Worm (Caenorhabditis elegans): ENCODE results near the gene F58E6.4.

The F58E6.4 gene

DNA sequence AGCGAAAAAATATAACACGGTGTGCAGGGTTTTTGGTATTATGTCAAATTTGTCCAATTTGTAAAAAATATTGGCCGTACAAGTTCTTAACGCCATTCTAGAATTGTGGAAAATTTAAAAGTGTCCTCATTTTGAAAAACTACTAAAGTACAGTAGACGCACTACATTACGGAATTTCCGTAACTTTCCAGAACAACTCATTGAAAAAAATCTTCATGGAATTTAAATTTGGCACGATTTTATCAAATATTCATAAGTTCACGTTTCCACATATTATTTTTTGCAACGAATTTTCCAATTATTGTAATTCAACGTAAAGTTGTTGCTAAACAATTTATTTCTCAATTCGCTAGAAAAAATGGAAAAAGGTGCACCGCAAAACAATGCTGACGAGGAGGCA, 35.3 kb downstream of the F58E6.4 start, which contains the start of gene F40F9.3:
F40F9.3 (plus strand) TSS at position 301 of the 400 bp plus-strand sequence.
- TF ChIP-seq dao-5 (tag; optimal IDR thresholded peaks at IDR 0.05) (no peak), him-1 (tag; optimal IDR thresholded peaks at IDR 0.05) (no peak), W03F9.2 (tag; optimal IDR thresholded peaks at IDR 0.05) (no peak)

DNA sequence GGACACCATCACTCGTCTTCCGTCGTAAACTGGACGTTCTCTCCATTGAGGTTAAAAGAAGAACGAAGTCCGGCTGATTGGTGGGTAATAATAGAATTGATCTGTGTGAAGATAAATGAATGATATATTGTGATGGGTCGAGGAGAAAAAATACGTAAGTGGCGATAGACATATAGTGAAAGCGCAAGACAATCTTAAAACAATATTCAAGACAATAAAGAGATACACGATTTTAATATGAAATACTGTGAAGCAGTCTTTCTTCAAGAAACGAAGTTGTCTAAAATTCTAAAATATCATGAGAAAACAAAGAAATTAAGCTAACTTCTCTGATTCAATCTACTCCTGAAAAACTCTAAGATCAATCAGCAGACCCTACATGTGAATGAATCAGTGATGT, 36.7 kb downstream of the F58E6.4 start, which contains the start of gene F40F9.10:
F40F9.10 (minus strand) TSS at position 101 of the 400 bp plus-strand sequence.
- TF ChIP-seq him-1 (tag; optimal IDR thresholded peaks at IDR 0.05) (no peak), W03F9.2 (tag; optimal IDR thresholded peaks at IDR 0.05) (no peak), dao-5 (tag; optimal IDR thresholded peaks at IDR 0.05) (no peak)

DNA sequence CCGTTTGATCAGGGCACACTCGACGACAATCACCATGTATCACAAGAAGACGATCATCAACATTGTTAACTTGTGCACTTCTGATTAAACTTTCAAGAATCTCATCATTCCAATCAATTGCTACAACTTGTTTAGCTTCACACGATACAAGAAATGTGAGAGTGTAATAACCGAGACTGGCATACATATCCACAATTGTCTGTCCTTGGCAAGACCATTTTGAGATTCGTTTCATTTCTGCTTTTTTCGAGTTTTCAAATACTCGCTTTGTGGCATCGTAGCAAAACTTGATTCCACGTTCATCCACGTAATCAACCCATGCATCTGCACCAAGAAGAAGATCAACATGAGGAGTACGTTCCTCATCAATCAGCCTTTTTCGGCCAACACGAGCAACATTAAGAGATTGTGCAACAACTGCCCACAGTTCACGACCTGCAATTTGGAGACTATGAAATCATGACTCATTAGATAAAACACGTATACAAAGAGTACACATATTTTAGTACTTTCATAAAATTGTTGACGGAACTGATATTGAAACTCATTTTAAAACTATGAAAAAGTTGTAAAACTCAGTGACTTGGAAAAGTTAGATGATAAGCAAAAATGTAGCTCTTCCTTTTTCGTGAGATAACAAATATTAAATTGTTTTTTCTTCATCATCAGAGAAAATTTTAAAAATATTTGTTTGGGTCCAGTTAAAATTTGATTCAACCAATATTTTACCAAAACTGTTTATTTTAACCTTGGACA, 37.6 kb downstream of the F58E6.4 start:
- TF ChIP-seq dao-5 (tag; optimal IDR thresholded peaks at IDR 0.05) (no peak), W03F9.2 (tag; optimal IDR thresholded peaks at IDR 0.05) (no peak), him-1 (tag; optimal IDR thresholded peaks at IDR 0.05) (no peak)

DNA sequence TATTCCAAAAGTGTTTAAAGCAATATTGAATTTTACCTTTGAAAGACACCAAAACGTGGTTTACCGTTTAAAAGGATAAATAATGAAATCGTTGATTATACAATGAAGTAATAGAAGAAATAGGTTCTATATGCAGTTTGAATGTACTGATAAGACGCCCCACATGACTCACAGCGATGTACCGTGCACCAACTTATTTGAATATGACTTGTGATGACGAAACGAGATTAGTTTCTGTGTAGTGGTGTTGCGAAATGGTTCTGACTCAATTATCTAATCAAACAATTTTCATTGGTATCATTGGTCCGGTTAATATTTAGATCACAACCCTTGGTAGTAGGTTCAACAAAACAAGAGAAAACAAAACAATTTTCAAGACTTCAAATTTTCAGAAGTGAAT, 39.0 kb downstream of the F58E6.4 start:
- no peak for TF ChIP-seq dao-5 (tag; optimal IDR thresholded peaks at IDR 0.05)
- no peak for TF ChIP-seq W03F9.2 (tag; optimal IDR thresholded peaks at IDR 0.05)
- no peak for TF ChIP-seq him-1 (tag; optimal IDR thresholded peaks at IDR 0.05)

DNA sequence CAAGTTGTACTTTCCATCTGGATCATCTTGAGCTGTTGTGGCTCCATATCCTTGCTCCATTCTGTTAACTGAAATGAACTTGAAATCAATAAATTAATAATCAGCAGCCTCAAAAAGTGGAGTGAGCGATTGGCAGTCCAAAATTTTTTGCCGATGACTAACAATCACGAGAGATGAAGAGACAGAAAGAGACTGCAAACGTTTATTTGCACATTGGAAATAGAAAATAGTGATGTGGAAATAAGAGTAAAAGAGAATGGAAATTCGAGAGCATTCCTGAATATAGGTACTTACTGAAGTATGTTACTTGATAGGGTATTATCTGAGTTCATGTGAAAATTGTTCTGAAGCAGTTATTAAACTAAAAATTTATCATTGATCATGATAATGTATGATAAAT, 40.5 kb downstream of the F58E6.4 start, which contains the start of gene tag-120:
tag-120 (minus strand) TSS at position 68 of the 400 bp plus-strand sequence.
- TF ChIP-seq W03F9.2 (tag; optimal IDR thresholded peaks at IDR 0.05): no peak
- TF ChIP-seq dao-5 (tag; optimal IDR thresholded peaks at IDR 0.05): no peak
- TF ChIP-seq him-1 (tag; optimal IDR thresholded peaks at IDR 0.05): no peak

DNA sequence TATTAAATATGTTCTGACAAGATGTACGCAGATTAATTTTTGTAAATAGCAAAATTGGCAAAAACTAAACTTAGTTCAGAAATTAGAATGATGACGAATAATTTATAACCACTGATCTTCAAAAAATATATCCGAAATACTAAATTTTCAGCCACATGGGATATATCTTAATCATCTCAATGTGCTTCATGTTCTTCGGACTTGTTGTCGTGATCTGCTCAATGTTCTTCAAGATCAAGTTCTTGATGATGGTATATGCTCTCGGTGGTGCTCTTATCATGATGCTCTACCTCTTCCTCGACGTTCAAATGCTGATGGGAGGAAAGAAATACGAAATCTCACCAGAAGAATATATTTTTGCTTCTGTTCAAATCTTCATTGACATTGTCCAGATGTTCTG, 43.6 kb downstream of the F58E6.4 start:
- no peak for TF ChIP-seq him-1 (tag; optimal IDR thresholded peaks at IDR 0.05)
- TF ChIP-seq W03F9.2 (tag; optimal IDR thresholded peaks at IDR 0.05): no peak
- TF ChIP-seq dao-5 (tag; optimal IDR thresholded peaks at IDR 0.05): no peak

DNA sequence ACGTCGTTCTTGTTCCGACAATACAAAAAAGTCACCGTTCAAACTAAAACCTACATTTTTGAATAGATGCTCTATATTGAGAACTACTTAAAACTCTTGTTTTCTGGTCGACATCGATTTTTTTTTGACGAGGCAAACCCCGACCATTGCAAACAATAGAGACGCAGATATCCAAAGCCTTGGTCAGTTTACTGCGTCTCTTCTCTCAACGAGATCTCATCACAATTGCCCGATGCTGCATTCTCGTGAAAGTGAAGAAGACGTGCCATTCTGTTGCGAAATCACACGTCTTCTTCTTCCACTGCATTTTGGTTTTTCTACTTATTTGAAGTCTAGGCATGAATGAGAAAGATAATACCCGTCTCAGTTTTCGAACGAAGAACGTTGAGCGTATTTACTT, 45.8 kb downstream of the F58E6.4 start:
- TF ChIP-seq dao-5 (tag; optimal IDR thresholded peaks at IDR 0.05) (no peak), him-1 (tag; optimal IDR thresholded peaks at IDR 0.05) (no peak)

DNA sequence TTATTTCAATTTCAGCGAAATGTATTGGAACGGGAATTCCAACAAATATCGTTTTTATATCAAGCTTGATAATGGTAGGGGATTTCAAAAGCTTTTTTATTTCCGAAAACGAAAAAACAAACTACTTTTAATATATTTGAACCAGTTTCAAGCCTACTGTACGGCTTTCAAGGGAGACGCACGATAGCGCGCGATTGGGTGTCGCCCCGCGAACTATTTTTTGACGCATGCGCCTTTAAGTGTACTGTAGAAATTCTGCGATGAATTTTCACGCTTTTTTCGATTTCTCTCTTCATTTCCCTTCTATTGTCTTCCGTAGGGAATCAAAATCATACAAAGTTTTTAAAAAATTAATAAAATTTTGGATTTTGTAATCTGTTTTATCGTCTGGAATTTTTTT, 46.7 kb downstream of the F58E6.4 start:
- no peak for TF ChIP-seq W03F9.2 (tag; optimal IDR thresholded peaks at IDR 0.05)
- TF ChIP-seq him-1 (tag; optimal IDR thresholded peaks at IDR 0.05): no peak
- no peak for TF ChIP-seq dao-5 (tag; optimal IDR thresholded peaks at IDR 0.05)

DNA sequence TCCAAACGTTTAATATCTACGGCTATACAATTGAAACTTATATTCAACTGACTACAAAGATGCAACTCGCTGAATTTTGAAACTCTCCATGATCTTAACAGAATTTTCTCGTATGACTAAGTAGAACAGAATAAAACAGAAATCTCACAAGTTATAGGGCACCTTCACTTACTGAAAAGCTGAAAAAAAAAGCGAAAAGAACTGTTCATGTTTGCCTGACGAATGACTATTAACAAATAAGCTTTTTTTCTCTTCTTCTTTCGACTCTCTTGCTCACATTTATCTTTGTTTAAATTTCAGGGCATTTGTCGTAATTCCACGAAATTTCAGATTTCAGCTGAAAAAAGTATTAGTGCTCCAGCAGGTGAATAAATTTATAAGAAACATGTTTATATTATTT, 47.5 kb downstream of the F58E6.4 start, which contains the start of gene xbx-6:
xbx-6 (plus strand) TSS at position 301 of the 400 bp plus-strand sequence.
- TF ChIP-seq him-1 (tag; optimal IDR thresholded peaks at IDR 0.05) (no peak), W03F9.2 (tag; optimal IDR thresholded peaks at IDR 0.05) (no peak), dao-5 (tag; optimal IDR thresholded peaks at IDR 0.05) (no peak)

DNA sequence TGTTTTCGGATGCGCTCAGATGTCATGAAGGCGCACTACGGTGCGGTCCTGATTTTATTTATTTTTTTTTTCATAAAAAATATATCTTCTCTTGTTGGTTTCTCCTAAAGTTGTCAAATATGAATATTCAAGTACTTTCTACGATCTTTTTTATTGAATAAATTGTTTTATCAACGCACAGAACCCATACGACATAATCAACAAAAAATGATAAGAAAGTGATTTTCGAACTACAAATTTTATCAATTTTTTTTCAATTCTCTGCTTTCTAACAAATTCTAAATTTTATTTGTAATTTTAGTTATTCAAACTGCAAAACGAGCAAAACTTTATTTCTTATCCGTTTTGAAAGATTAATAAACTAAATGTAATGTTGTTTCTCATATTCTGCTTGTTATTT, 48.3 kb downstream of the F58E6.4 start:
- TF ChIP-seq W03F9.2 (tag; optimal IDR thresholded peaks at IDR 0.05) (no peak), him-1 (tag; optimal IDR thresholded peaks at IDR 0.05) (no peak), dao-5 (tag; optimal IDR thresholded peaks at IDR 0.05) (no peak)

All from whole organism, L4/young adult.